Worm (Caenorhabditis elegans) whole organism, late embryonic: ENCODE measurements around the gene K09C6.9.

Experiments used
- F13H6.1 ChIP-seq: sonication (generic microtip); optimal IDR thresholded peaks from 2 replicates; lab custom pipeline; 2016; ENCODE audit warnings: missing genetic modification characterization, missing compliant biosample characterization
- K02D7.2 ChIP-seq: sonication (generic microtip); optimal IDR thresholded peaks from 2 replicates; lab custom pipeline; 2017; ENCODE audit warnings: mild to moderate bottlenecking, missing genetic modification characterization, missing compliant biosample characterization
- T23F11.4 ChIP-seq: fragments of 200-800 bp; sonication (Bioruptor generic); optimal IDR thresholded peaks from 2 replicates; lab custom pipeline; 2018; ENCODE audit warnings: mild to moderate bottlenecking, missing genetic modification characterization, missing compliant biosample characterization
- ahr-1 ChIP-seq: sonication (generic microtip); optimal IDR thresholded peaks from 2 replicates; lab custom pipeline; 2016; ENCODE audit warnings: missing genetic modification characterization, missing compliant biosample characterization
- ceh-19 ChIP-seq: fragments of 200-800 bp; sonication (Bioruptor generic); optimal IDR thresholded peaks from 2 replicates; lab custom pipeline; 2018; ENCODE audit warnings: mild to moderate bottlenecking, missing genetic modification characterization, missing compliant biosample characterization
- ceh-2 ChIP-seq: sonication (generic microtip); optimal IDR thresholded peaks from 2 replicates; lab custom pipeline; 2016; ENCODE audit warnings: missing genotype, missing genetic modification characterization, missing compliant biosample characterization
- ceh-30 ChIP-seq: fragments of 150-350 bp; optimal IDR thresholded peaks from 2 replicates; lab custom pipeline; 2014; ENCODE audit warnings: missing biosample characterization, missing genetic modification characterization
- ceh-45 ChIP-seq: fragments of 200-800 bp; sonication (Bioruptor generic); IDR thresholded peaks from 2 replicates; pipeline ENCODE4 v1.3.6; 2022; ENCODE audit warnings: missing genetic modification reagents, missing genetic modification characterization, missing compliant biosample characterization
- ceh-6 ChIP-seq: fragments of 200-800 bp; sonication (Bioruptor generic); optimal IDR thresholded peaks from 2 replicates; lab custom pipeline; 2018; ENCODE audit warnings: mild to moderate bottlenecking, missing genetic modification characterization, missing compliant biosample characterization
- ceh-9 ChIP-seq: sonication (generic microtip); optimal IDR thresholded peaks from 2 replicates; lab custom pipeline; 2016; ENCODE audit warnings: mild to moderate bottlenecking, missing genetic modification characterization, inconsistent platforms, missing compliant biosample characterization
- dmd-4 ChIP-seq: sonication (generic microtip); optimal IDR thresholded peaks from 2 replicates; lab custom pipeline; 2016; ENCODE audit warnings: borderline replicate concordance, missing genetic modification characterization, missing compliant biosample characterization
- dve-1 ChIP-seq: sonication (generic microtip); optimal IDR thresholded peaks from 2 replicates; lab custom pipeline; 2017; ENCODE audit warnings: antibody characterized with exemption, mild to moderate bottlenecking, missing genetic modification characterization, missing compliant biosample characterization
- elt-2 ChIP-seq: sonication (generic microtip); optimal IDR thresholded peaks from 2 replicates; lab custom pipeline; 2016; ENCODE audit warnings: missing genetic modification reagents, missing genetic modification characterization, missing compliant biosample characterization
- hlh-30 ChIP-seq: sonication (generic microtip); optimal IDR thresholded peaks from 2 replicates; lab custom pipeline; 2017; ENCODE audit warnings: antibody characterized with exemption, missing genetic modification characterization, missing compliant biosample characterization; ENCODE audit not compliant: insufficient read depth
- hlh-6 ChIP-seq: sonication (generic microtip); optimal IDR thresholded peaks from 2 replicates; lab custom pipeline; 2016; ENCODE audit warnings: missing genotype, missing genetic modification characterization, missing compliant biosample characterization
- mec-3 ChIP-seq: sonication (generic microtip); optimal IDR thresholded peaks from 2 replicates; lab custom pipeline; 2016; ENCODE audit warnings: borderline replicate concordance, missing genetic modification characterization, missing compliant biosample characterization
- nhr-232 ChIP-seq: sonication (generic microtip); optimal IDR thresholded peaks from 2 replicates; lab custom pipeline; 2016; ENCODE audit warnings: missing genetic modification characterization, missing compliant biosample characterization
- npax-4 ChIP-seq: sonication (generic microtip); optimal IDR thresholded peaks from 2 replicates; lab custom pipeline; 2016; ENCODE audit warnings: missing genetic modification characterization, missing compliant biosample characterization
- odd-2 ChIP-seq: sonication (generic microtip); optimal IDR thresholded peaks from 2 replicates; lab custom pipeline; 2017; ENCODE audit warnings: antibody characterized with exemption, mild to moderate bottlenecking, missing genetic modification characterization, missing compliant biosample characterization
- pat-9 ChIP-seq: fragments of 200-800 bp; sonication (Bioruptor generic); optimal IDR thresholded peaks from 2 replicates; lab custom pipeline; 2018; ENCODE audit warnings: mild to moderate bottlenecking, missing genetic modification characterization, moderate library complexity, missing compliant biosample characterization
- pha-2 ChIP-seq: sonication (generic microtip); optimal IDR thresholded peaks from 2 replicates; lab custom pipeline; 2017; ENCODE audit warnings: mild to moderate bottlenecking, missing genetic modification characterization, missing compliant biosample characterization
- ref-2 ChIP-seq: sonication (generic microtip); optimal IDR thresholded peaks from 2 replicates; lab custom pipeline; 2016; ENCODE audit warnings: missing genetic modification characterization, missing compliant biosample characterization
- sox-2 ChIP-seq: fragments of 200-800 bp; sonication (Bioruptor generic); IDR thresholded peaks from 2 replicates; pipeline ENCODE4 v1.3.6; 2022; ENCODE audit warnings: missing genetic modification reagents, missing genetic modification characterization, missing compliant biosample characterization
- sox-4 ChIP-seq: sonication (generic microtip); optimal IDR thresholded peaks from 2 replicates; lab custom pipeline; 2017; ENCODE audit warnings: mild to moderate bottlenecking, missing genetic modification characterization, inconsistent platforms, missing compliant biosample characterization
- tbx-2 ChIP-seq: sonication (generic microtip); optimal IDR thresholded peaks from 2 replicates; lab custom pipeline; 2016; ENCODE audit warnings: missing genetic modification characterization, missing compliant biosample characterization
- ttx-3 ChIP-seq: sonication (generic microtip); optimal IDR thresholded peaks from 2 replicates; lab custom pipeline; 2016; ENCODE audit warnings: missing genetic modification reagents, missing genetic modification characterization, missing compliant biosample characterization
- unc-42 ChIP-seq: sonication (generic microtip); optimal IDR thresholded peaks from 2 replicates; lab custom pipeline; 2016; ENCODE audit warnings: missing genotype, missing genetic modification characterization, missing compliant biosample characterization
- unc-86 ChIP-seq: sonication (generic microtip); optimal IDR thresholded peaks from 2 replicates; lab custom pipeline; 2016; ENCODE audit warnings: missing genetic modification characterization, missing compliant biosample characterization
- zip-5 ChIP-seq: sonication (generic microtip); optimal IDR thresholded peaks from 2 replicates; lab custom pipeline; 2016; ENCODE audit warnings: missing genetic modification characterization, missing compliant biosample characterization

K09C6.9 gene

DNA sequence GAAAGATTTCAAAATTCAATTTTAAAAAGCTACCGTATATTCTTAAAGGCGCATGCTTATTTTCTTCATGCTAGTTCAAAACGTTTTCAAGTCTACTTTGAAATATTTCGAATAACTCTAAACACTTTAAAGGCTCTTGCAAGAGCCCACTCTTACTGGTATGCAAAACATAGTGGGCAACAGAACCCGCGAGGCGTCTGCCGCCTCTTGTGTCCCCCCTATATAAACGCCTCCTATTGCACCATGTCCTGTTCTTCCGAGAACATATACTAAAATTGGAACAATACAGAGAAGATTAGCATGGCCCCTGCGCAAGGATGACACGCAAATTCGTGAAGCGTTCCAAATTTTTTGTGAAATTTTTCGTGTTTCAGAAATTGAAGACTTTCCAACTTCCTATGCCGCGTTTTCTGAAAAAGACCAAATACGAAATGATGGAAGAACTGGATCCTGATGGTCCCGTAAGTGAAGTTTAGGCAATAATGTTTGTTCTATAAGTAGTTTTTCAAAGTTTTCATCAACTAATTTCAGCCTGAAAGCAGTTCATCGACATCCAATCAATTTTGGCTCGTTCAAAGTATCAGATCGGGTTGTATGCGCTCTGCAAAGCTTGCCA, 4.1 kb upstream of the K09C6.9 start:
- TF ChIP-seq ref-2 (tag; lab: Kevin White, UChicago), result no peak
- TF ChIP-seq sox-2 (GFP tag; lab: Robert Waterston, UW), result 0 out of 2 replicates have a peak, but pooled peaks have one; percentile 36
- no peak for TF ChIP-seq dmd-4 (tag; lab: Kevin White, UChicago)
- TF ChIP-seq K02D7.2 (tag; lab: Kevin White, UChicago), result no peak

DNA sequence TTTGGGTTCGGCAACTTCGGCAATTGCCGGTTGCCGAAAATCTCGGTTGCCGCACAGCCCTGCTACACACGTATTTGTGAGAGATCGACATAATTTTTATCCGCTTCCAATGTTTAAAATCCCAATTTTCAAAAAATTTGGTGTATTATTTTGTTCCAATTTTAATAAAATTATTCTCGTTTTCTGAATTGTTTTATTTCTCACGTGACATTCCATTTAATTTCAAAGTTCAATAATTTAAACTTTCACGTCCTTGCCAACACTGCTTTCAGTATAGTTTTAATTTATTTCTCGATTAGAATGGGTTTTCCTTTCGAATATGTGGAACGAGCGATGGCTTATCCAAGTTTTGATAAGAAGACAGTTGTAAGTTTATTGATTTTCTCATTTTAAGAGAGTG, 1.7 kb upstream of the K09C6.9 start, which contains the start of gene K09C6.2:
K09C6.2 (plus strand) TSS at position 301 of the 400 bp plus-strand sequence.
- TF ChIP-seq hlh-6 (tag; lab: Kevin White, UChicago) (no peak), T23F11.4 (GFP tag; lab: Kevin White, UChicago) (no peak), nhr-232 (tag; lab: Kevin White, UChicago) (no peak), ceh-30 (no peak), sox-4 (tag; lab: Kevin White, UChicago) (no peak), odd-2 (no peak), pha-2 (tag; lab: Kevin White, UChicago) (no peak), npax-4 (tag; lab: Kevin White, UChicago) (no peak)

ce11 chrV:852184-852583, 2.7 kb downstream of the K09C6.9 start, which contains the start of gene K09C6.3:
TSS of gene K09C6.3 (plus strand) at chrV:852484.
- TF ChIP-seq unc-86 (tag; lab: Kevin White, UChicago), result no peak
- TF ChIP-seq sox-4 (tag; lab: Kevin White, UChicago), result no peak
- TF ChIP-seq sox-2 (GFP tag; lab: Robert Waterston, UW), result no peak
- no peak for TF ChIP-seq ahr-1 (tag; lab: Kevin White, UChicago)
- no peak for TF ChIP-seq hlh-30 (tag; lab: Kevin White, UChicago)

ce11 chrV:849512-849911, 5.4 kb downstream of the K09C6.9 start, which contains the start of gene srbc-12:
TSS of gene srbc-12 (plus strand) at chrV:849812.
- TF ChIP-seq dve-1 (tag; lab: Kevin White, UChicago) (no peak), zip-5 (tag; lab: Kevin White, UChicago) (no peak), ceh-30 (no peak), ceh-6 (GFP tag; lab: Kevin White, UChicago) (no peak), ceh-19 (no peak), F13H6.1 (tag; lab: Kevin White, UChicago) (no peak), pat-9 (tag; lab: Kevin White, UChicago) (no peak)

- TF ChIP-seq ceh-6 (GFP tag; lab: Kevin White, UChicago) (no peak), ceh-45 (GFP tag; lab: Robert Waterston, UW) (no peak), elt-2 (tag; lab: Kevin White, UChicago) (no peak)
These were observed 5.8 kb downstream of the K09C6.9 start for ce11 chrV:849042-849441.

DNA sequence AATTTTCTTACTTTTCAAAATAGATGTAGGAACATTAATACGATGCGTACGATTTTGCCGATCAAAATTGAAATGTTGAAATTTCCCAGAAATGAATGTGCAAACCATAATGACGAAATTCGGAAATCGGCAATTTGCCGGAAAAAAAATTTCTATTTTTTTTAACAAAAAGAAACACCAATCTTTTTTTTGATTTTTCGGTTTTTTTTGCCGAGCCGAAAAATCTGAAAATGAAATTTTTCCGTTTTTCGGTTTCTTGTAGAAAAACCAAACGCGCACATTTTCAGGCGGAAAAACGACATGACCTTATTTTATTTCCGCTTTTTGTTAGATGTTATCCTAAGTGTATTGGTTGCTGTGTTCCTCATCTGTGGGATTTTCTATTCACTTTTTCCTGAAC, 7.3 kb downstream of the K09C6.9 start, which contains the start of gene srbc-13:
srbc-13 (plus strand) TSS at position 301 of the 400 bp plus-strand sequence.
- TF ChIP-seq mec-3 (tag; lab: Kevin White, UChicago), result no peak
- TF ChIP-seq ceh-9 (tag; lab: Kevin White, UChicago), result no peak
- no peak for TF ChIP-seq ceh-2 (tag; lab: Kevin White, UChicago)
- no peak for TF ChIP-seq npax-4 (tag; lab: Kevin White, UChicago)
- TF ChIP-seq tbx-2 (tag; lab: Kevin White, UChicago), result no peak
- TF ChIP-seq ttx-3 (tag; lab: Kevin White, UChicago), result no peak
- no peak for TF ChIP-seq zip-5 (tag; lab: Kevin White, UChicago)
- no peak for TF ChIP-seq odd-2
- TF ChIP-seq unc-42 (tag; lab: Kevin White, UChicago), result no peak
